Worm (Caenorhabditis elegans) whole organism, midembryonic: ENCODE results near the gene acp-7.

Source experiments
- T22C8.4 ChIP-seq: fragments of 200-800 bp; sonication (Bioruptor generic); IDR thresholded peaks from 2 replicates; pipeline ENCODE4 v1.3.6; 2022; ENCODE audit warnings: missing genetic modification characterization, missing compliant biosample characterization
- cog-1 ChIP-seq: sonication (generic microtip); optimal IDR thresholded peaks from 2 replicates; lab custom pipeline; 2016; ENCODE audit warnings: missing genetic modification characterization, missing compliant biosample characterization
- flt-1 ChIP-seq: fragments of 200-800 bp; sonication (Bioruptor generic); IDR thresholded peaks from 2 replicates; pipeline ENCODE4 v1.3.6; 2022; ENCODE audit warnings: missing genetic modification characterization, missing compliant biosample characterization
- klf-2 ChIP-seq: fragments of 200-800 bp; sonication (Bioruptor generic); conservative IDR thresholded peaks from 2 replicates; pipeline ENCODE4 v1.3.6; 2022; ENCODE audit warnings: missing genetic modification reagents, missing genetic modification characterization, missing compliant biosample characterization
- med-1 ChIP-seq: sonication (generic microtip); optimal IDR thresholded peaks from 2 replicates; lab custom pipeline; 2017; ENCODE audit warnings: missing genetic modification characterization, mild to moderate bottlenecking, missing compliant biosample characterization, antibody characterized with exemption, missing genetic modification reagents; ENCODE audit not compliant: insufficient read depth
- ref-1 ChIP-seq: fragments of 200-800 bp; sonication (Bioruptor generic); conservative IDR thresholded peaks from 2 replicates; pipeline ENCODE4 v1.3.6; 2022; ENCODE audit warnings: missing genetic modification reagents, missing genetic modification characterization, missing compliant biosample characterization
- tab-1 ChIP-seq: fragments of 200-800 bp; sonication (Bioruptor generic); IDR thresholded peaks from 2 replicates; pipeline ENCODE4 v1.3.6; 2022; ENCODE audit warnings: missing genetic modification characterization, missing compliant biosample characterization
- ztf-23 ChIP-seq: fragments of 200-800 bp; sonication (Bioruptor generic); IDR thresholded peaks from 2 replicates; pipeline ENCODE4 v1.3.6; 2022; ENCODE audit warnings: missing genetic modification reagents, missing genetic modification characterization, missing compliant biosample characterization
- ztf-29 ChIP-seq: fragments of 200-800 bp; sonication (Bioruptor generic); IDR thresholded peaks from 2 replicates; pipeline ENCODE4 v1.3.6; 2022; ENCODE audit warnings: missing genetic modification reagents, missing genetic modification characterization, missing compliant biosample characterization

Gene acp-7

ce11 chrIV:6417612-6418011 is 13.9 kb downstream of the acp-7 start:
- TF ChIP-seq ref-1 (no peak), tab-1 (no peak), ztf-23 (GFP tag; lab: Robert Waterston, UW) (no peak)

ce11 chrIV:6416553-6416952 is 14.9 kb downstream of the acp-7 start, which contains the start of gene Y73B6BL.22:
Gene Y73B6BL.22, minus strand, starts transcription at chrIV:6416653.
- TF ChIP-seq klf-2 (GFP tag; lab: Robert Waterston, UW) (no peak), ref-1 (no peak), med-1 (GFP tag; lab: Kevin White, UChicago) (no peak), tab-1 (no peak), cog-1 (tag; lab: Kevin White, UChicago) (no peak), T22C8.4 (GFP tag; lab: Robert Waterston, UW) (no peak), flt-1 (GFP tag; lab: Robert Waterston, UW) (no peak), ztf-23 (GFP tag; lab: Robert Waterston, UW) (no peak)

ce11 chrIV:6415149-6415548 is 16.3 kb downstream of the acp-7 start, which contains the start of gene exos-2:
Gene exos-2, plus strand, starts transcription at chrIV:6415478.
- peak; percentile 6 for TF ChIP-seq cog-1 (tag; lab: Kevin White, UChicago)
- TF ChIP-seq ztf-23 (GFP tag; lab: Robert Waterston, UW), result no peak
- no peak for TF ChIP-seq ztf-29

DNA sequence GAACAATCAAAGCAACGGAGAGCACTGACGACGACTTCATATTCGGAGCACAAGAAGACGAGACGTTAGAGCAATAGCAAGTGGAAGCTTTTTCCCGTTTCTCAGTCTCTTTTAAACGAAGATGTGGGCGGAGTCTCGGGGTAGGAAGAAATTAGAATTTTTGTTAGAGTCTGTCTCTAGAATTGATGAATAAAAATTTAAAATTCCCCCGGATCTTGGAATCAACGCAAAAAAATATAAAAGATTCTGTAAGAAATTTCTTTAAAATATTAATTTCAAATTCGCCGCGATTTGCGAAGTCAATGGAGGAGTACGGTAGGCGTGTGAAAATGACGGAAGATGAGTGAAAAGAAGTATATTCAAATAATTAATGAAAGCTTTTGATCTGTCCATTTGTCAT is 18.0 kb downstream of the acp-7 start, which contains the start of gene nlp-71:
TSS of gene nlp-71 (minus strand) at position 101 of the 400 bp plus-strand sequence.
- TF ChIP-seq ref-1, result no peak
- TF ChIP-seq klf-2 (GFP tag; lab: Robert Waterston, UW), result no peak
- TF ChIP-seq flt-1 (GFP tag; lab: Robert Waterston, UW), result no peak
- TF ChIP-seq med-1 (GFP tag; lab: Kevin White, UChicago), result no peak
- TF ChIP-seq cog-1 (tag; lab: Kevin White, UChicago), result no peak
- no peak for TF ChIP-seq tab-1
- TF ChIP-seq ztf-23 (GFP tag; lab: Robert Waterston, UW), result no peak
- TF ChIP-seq T22C8.4 (GFP tag; lab: Robert Waterston, UW), result no peak
- no peak for TF ChIP-seq ztf-29

ce11 chrIV:6404871-6405270 is 26.6 kb downstream of the acp-7 start, which contains the start of gene srv-13:
Gene srv-13, plus strand, starts transcription at chrIV:6405171.
- TF ChIP-seq flt-1 (GFP tag; lab: Robert Waterston, UW), result no peak

DNA sequence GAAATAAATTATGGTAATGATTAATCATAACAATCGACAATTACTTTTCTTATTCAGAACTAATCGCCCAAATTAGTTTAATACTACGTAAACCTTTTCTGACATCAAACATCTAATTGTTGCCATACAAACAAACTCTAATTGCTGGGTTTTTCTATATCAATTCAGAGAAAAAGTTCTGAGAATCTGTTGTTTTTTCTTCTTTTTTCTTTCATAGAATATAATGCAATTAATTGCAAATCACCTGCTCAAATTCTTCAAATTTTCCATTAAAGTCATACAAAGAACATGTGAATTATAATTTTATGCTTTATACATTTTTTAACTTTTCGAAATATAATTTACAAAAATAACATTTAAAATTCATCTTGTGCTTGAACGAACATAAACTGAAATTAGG is 28.1 kb downstream of the acp-7 start:
- TF ChIP-seq ztf-23 (GFP tag; lab: Robert Waterston, UW) (no peak), ztf-29 (no peak), tab-1 (no peak), flt-1 (GFP tag; lab: Robert Waterston, UW) (no peak)

ce11 chrIV:6402386-6402905 is 29.0 kb downstream of the acp-7 start, which contains the start of gene sfrp-1:
Gene sfrp-1, minus strand, starts transcription at chrIV:6402436.
- no peak for TF ChIP-seq ztf-29
- no peak for TF ChIP-seq ztf-23 (GFP tag; lab: Robert Waterston, UW)
- no peak for TF ChIP-seq flt-1 (GFP tag; lab: Robert Waterston, UW)
- TF ChIP-seq tab-1, result no peak
- no peak for TF ChIP-seq med-1 (GFP tag; lab: Kevin White, UChicago)
- TF ChIP-seq cog-1 (tag; lab: Kevin White, UChicago), result no peak
- no peak for TF ChIP-seq T22C8.4 (GFP tag; lab: Robert Waterston, UW)
- TF ChIP-seq klf-2 (GFP tag; lab: Robert Waterston, UW), result no peak
- TF ChIP-seq ref-1, result no peak

ce11 chrIV:6395190-6395589 is 36.3 kb downstream of the acp-7 start:
- no peak for TF ChIP-seq cog-1 (tag; lab: Kevin White, UChicago)
- no peak for TF ChIP-seq ref-1
- no peak for TF ChIP-seq ztf-23 (GFP tag; lab: Robert Waterston, UW)
- no peak for TF ChIP-seq klf-2 (GFP tag; lab: Robert Waterston, UW)
- TF ChIP-seq ztf-29, result no peak
- TF ChIP-seq flt-1 (GFP tag; lab: Robert Waterston, UW), result no peak
- TF ChIP-seq tab-1, result no peak

DNA sequence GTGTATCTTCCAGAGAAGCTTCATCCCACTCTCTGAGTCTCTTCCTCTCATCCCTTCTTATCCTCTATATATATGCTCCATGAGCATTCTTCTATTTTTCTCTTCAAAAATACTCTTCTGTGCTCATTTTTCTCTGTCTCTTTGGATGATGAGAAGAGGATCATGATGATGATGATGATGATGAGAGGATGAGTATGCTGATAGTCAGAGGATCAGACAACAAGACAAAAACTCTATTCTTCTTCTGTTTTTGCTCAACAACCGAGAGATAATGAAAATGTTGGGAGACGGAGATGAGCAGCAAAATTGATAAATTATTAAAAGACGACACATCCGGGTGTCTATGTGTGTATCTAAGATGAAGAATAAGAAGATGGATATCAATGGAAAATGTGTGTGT is 38.2 kb downstream of the acp-7 start:
- no peak for TF ChIP-seq ztf-29
- TF ChIP-seq ztf-23 (GFP tag; lab: Robert Waterston, UW), result no peak
- no peak for TF ChIP-seq T22C8.4 (GFP tag; lab: Robert Waterston, UW)
- TF ChIP-seq tab-1, result no peak
- TF ChIP-seq flt-1 (GFP tag; lab: Robert Waterston, UW), result no peak
- TF ChIP-seq cog-1 (tag; lab: Kevin White, UChicago), result no peak
- TF ChIP-seq klf-2 (GFP tag; lab: Robert Waterston, UW), result no peak
- TF ChIP-seq med-1 (GFP tag; lab: Kevin White, UChicago), result no peak
- no peak for TF ChIP-seq ref-1

DNA sequence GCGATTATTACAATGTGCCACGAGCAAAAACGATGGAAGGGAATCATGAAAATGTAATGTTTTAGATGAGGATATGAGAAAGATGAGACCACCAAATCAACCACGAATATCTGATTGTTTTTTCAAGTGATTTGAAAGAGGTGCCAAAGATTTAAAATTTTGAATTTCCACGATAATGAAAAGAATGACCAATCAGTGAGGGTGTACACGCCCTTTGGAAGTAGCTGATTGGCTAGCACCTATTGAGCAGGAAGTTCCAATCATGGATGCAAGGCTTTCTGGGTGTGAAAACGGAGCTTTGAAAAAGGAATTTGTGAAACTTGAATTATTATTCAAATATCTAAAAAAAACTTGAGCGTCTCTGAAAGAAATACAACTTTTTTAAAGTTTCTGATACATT is 39.9 kb downstream of the acp-7 start:
- TF ChIP-seq ref-1, result no peak
- no peak for TF ChIP-seq ztf-29
- no peak for TF ChIP-seq klf-2 (GFP tag; lab: Robert Waterston, UW)
- no peak for TF ChIP-seq tab-1
- no peak for TF ChIP-seq T22C8.4 (GFP tag; lab: Robert Waterston, UW)
- no peak for TF ChIP-seq med-1 (GFP tag; lab: Kevin White, UChicago)
- no peak for TF ChIP-seq cog-1 (tag; lab: Kevin White, UChicago)
- TF ChIP-seq ztf-23 (GFP tag; lab: Robert Waterston, UW), result no peak
- TF ChIP-seq flt-1 (GFP tag; lab: Robert Waterston, UW), result no peak

DNA sequence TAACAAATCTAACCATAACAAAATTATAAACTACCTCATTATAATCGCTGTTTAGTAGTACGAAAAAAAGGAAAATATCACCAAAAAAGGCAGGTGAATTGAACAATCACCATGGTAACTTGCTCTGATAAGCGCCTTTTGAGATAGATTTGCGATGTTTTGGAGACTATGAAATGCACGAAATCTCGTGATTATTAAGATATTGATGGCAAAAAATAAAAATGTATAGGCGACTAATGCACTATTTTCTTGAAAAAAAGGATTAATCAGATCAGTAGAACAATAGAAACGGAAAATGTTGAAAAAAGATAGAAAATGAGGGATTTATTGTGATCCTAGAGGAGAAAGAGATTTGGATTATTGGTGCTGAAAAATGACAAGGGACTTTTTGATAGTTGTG is 42.9 kb downstream of the acp-7 start:
- TF ChIP-seq cog-1 (tag; lab: Kevin White, UChicago), result no peak
- TF ChIP-seq ref-1, result no peak
